Worm (Caenorhabditis elegans): Measurements from ENCODE around the gene oac-23.

DNA sequence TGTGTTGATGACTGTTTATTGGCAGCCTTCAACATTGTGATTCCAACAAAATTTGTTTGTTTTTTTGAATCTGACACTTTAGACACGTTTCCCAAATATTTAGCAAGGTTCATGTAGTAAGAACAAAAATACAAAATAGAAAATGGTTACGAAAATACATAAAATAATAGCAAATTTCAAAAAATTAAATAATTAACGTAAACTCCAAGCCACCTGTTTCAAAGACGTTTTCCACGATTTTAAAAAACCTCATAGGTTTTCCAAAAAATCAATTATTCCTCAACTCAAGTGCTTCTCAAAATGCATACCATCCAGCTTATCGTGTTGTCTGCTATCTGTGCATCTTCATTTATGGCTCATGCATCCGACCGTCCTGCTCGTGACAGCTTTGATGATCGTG, 36.2 kb downstream of the oac-23 start, which contains the start of gene F56D6.14:
- TF ChIP-seq ZK546.5 (tag; optimal IDR thresholded peaks at IDR 0.05) (no peak), nhr-11 (tag; optimal IDR thresholded peaks at IDR 0.05) (no peak), ama-1 (optimal IDR thresholded peaks at IDR 0.05) (no peak), elt-3 (tag; optimal IDR thresholded peaks at IDR 0.05) (no peak), nhr-12 (tag; optimal IDR thresholded peaks at IDR 0.05) (no peak), nhr-23 (tag; optimal IDR thresholded peaks at IDR 0.05) (no peak), fkh-2 (tag; optimal IDR thresholded peaks at IDR 0.05) (no peak), unc-62 (GFP tag; optimal IDR thresholded peaks at IDR 0.05) (no peak), nfya-1 (tag; optimal IDR thresholded peaks at IDR 0.05; ENCODE audit: insufficient read depth) (no peak), nhr-67 (tag; optimal IDR thresholded peaks at IDR 0.05) (no peak), elt-1 (tag; optimal IDR thresholded peaks at IDR 0.05) (no peak)

Data from whole organism, L3 larva.